Worm (Caenorhabditis elegans): Measurements from ENCODE around the gene clec-48.

clec-48 gene

ce11 chrV:18157707-18158106 is at the start of gene clec-48:
Gene clec-48, plus strand, starts transcription at chrV:18158026.
- TF ChIP-seq lsy-12 (tag; optimal IDR thresholded peaks at IDR 0.05): no peak
- TF ChIP-seq elt-2 (tag; optimal IDR thresholded peaks at IDR 0.05): peak; percentile 50
- TF ChIP-seq snpc-4 (tag; optimal IDR thresholded peaks at IDR 0.05): no peak
- TF ChIP-seq pqm-1 (tag; optimal IDR thresholded peaks at IDR 0.05): peak; percentile 66

ce11 chrV:18109449-18109848 is 48.4 kb upstream of the clec-48 start:
- TF ChIP-seq nhr-76 (tag; optimal IDR thresholded peaks at IDR 0.05): no peak
- no peak for TF ChIP-seq nhr-23 (tag; optimal IDR thresholded peaks at IDR 0.05)
- TF ChIP-seq lin-15B (tag; optimal IDR thresholded peaks at IDR 0.05): no peak
- no peak for TF ChIP-seq R02D3.7 (tag; optimal IDR thresholded peaks at IDR 0.05)
- no peak for TF ChIP-seq ama-1 (optimal IDR thresholded peaks at IDR 0.05)
- no peak for TF ChIP-seq ztf-11 (tag; optimal IDR thresholded peaks at IDR 0.05)
- TF ChIP-seq fos-1 (tag; optimal IDR thresholded peaks at IDR 0.05): no peak
- TF ChIP-seq fkh-10 (GFP tag; optimal IDR thresholded peaks at IDR 0.05): no peak
- no peak for TF ChIP-seq snpc-4 (tag; optimal IDR thresholded peaks at IDR 0.05)
- no peak for TF ChIP-seq nhr-77 (tag; optimal IDR thresholded peaks at IDR 0.05)

- TF ChIP-seq mml-1 (tag; optimal IDR thresholded peaks at IDR 0.05) (no peak), fkh-2 (tag; optimal IDR thresholded peaks at IDR 0.05) (no peak), elt-2 (tag; optimal IDR thresholded peaks at IDR 0.05) (no peak)
Measured at ce11 chrV:18123639-18124038, 34.2 kb upstream of the clec-48 start, which contains the start of gene fbxa-107. Gene fbxa-107, plus strand, starts transcription at chrV:18123939.

- TF ChIP-seq aly-2 (tag; optimal IDR thresholded peaks at IDR 0.05): no peak
- no peak for TF ChIP-seq unc-62 (GFP tag; optimal IDR thresholded peaks at IDR 0.05)
- TF ChIP-seq mdl-1 (tag; optimal IDR thresholded peaks at IDR 0.05): no peak
- no peak for TF ChIP-seq ztf-4 (tag; optimal IDR thresholded peaks at IDR 0.05)
- TF ChIP-seq ceh-9 (tag; optimal IDR thresholded peaks at IDR 0.05): no peak
- TF ChIP-seq nhr-25 (tag; optimal IDR thresholded peaks at IDR 0.05): no peak
- TF ChIP-seq nhr-12 (tag; optimal IDR thresholded peaks at IDR 0.05): no peak
- TF ChIP-seq egl-27 (tag; optimal IDR thresholded peaks at IDR 0.05): no peak
- no peak for TF ChIP-seq mml-1 (tag; optimal IDR thresholded peaks at IDR 0.05)
- no peak for TF ChIP-seq unc-39 (tag; optimal IDR thresholded peaks at IDR 0.05)
Measured at ce11 chrV:18125075-18125474, 32.8 kb upstream of the clec-48 start, which contains the start of gene fbxa-210. Gene fbxa-210, plus strand, starts transcription at chrV:18125375.

- TF ChIP-seq snpc-4 (tag; optimal IDR thresholded peaks at IDR 0.05): no peak
- no peak for TF ChIP-seq daf-12 (tag; optimal IDR thresholded peaks at IDR 0.05)
Measured at ce11 chrV:18127192-18127591, 30.6 kb upstream of the clec-48 start, which contains the start of gene fbxa-211. Gene fbxa-211, plus strand, starts transcription at chrV:18127519.

- TF ChIP-seq nhr-77 (tag; optimal IDR thresholded peaks at IDR 0.05) (no peak), eor-1 (tag; optimal IDR thresholded peaks at IDR 0.05) (no peak), pha-4 (tag; optimal IDR thresholded peaks at IDR 0.05) (no peak), nhr-67 (tag; optimal IDR thresholded peaks at IDR 0.05) (no peak), nhr-43 (tag; optimal IDR thresholded peaks at IDR 0.05; ENCODE audit: poor library complexity, severe bottlenecking) (no peak), aly-2 (tag; optimal IDR thresholded peaks at IDR 0.05) (no peak), lin-15B (tag; optimal IDR thresholded peaks at IDR 0.05) (no peak), egl-5 (tag; optimal IDR thresholded peaks at IDR 0.05) (no peak), nhr-76 (tag; optimal IDR thresholded peaks at IDR 0.05) (no peak), jun-1 (tag; optimal IDR thresholded peaks at IDR 0.05) (no peak), snpc-4 (tag; optimal IDR thresholded peaks at IDR 0.05) (no peak), lin-39 (tag; optimal IDR thresholded peaks at IDR 0.05) (no peak), nhr-28 (tag; optimal IDR thresholded peaks at IDR 0.05) (no peak), unc-39 (tag; optimal IDR thresholded peaks at IDR 0.05) (no peak), ceh-9 (tag; optimal IDR thresholded peaks at IDR 0.05) (no peak), ceh-28 (tag; optimal IDR thresholded peaks at IDR 0.05) (no peak)
Measured at ce11 chrV:18128545-18128944, 29.3 kb upstream of the clec-48 start.
